2 worm cellular contexts compared by ENCODE assay signal in genomic region chrIV:1790677-1791076, ce11.
TF ChIP-seq lines count a peak whose summit lies in the region.

No protein-coding gene starts in this region.

TF ChIP-seq in whole organism, L4 larva, 104 proteins besides CTCF, POLR2A, EP300 and RAD21:
- TF ChIP-seq dmd-8 (GFP tag; IDR thresholded peaks at IDR 0.05; lab: Robert Waterston, UW) (0 out of 2 replicates have a peak, but pooled peaks have one; percentile 29), set-16 (GFP tag; IDR thresholded peaks at IDR 0.05; lab: Robert Waterston, UW) (peak; percentile 52), dmd-6 (GFP tag; IDR thresholded peaks at IDR 0.05; lab: Robert Waterston, UW) (no peak), nhr-10 (tag; optimal IDR thresholded peaks at IDR 0.05; lab: Kevin White, UChicago) (no peak), aha-1 (tag; lab: Kevin White, UChicago) (peak; percentile 50)

TF ChIP-seq in whole organism, young adult, 124 proteins besides CTCF, POLR2A, EP300 and RAD21:
- TF ChIP-seq ztf-25 (GFP tag; IDR thresholded peaks at IDR 0.05; lab: Robert Waterston, UW) (0 out of 2 replicates have a peak, but pooled peaks have one; percentile 11), K11D2.4 (GFP tag; IDR thresholded peaks at IDR 0.05; lab: Robert Waterston, UW) (no peak)
